Fruit fly (Drosophila melanogaster): ENCODE measurements around the gene HDAC3.

HDAC3 gene

dm6 chr3R:5497600-5497999 is 23.2 kb upstream of the HDAC3 start:
- no peak for TF ChIP-seq Myc (optimal IDR thresholded peaks at IDR 0.05)
- TF ChIP-seq psq (optimal IDR thresholded peaks at IDR 0.05): no peak
- no peak for TF ChIP-seq Sin3A (optimal IDR thresholded peaks at IDR 0.05)
- TF ChIP-seq ttk (optimal IDR thresholded peaks at IDR 0.05): no peak
- no peak for TF ChIP-seq h (optimal IDR thresholded peaks at IDR 0.05)
- no peak for TF ChIP-seq insv (optimal IDR thresholded peaks at IDR 0.05)

- TF ChIP-seq insv (optimal IDR thresholded peaks at IDR 0.05) (no peak), Myc (optimal IDR thresholded peaks at IDR 0.05) (no peak), psq (optimal IDR thresholded peaks at IDR 0.05) (no peak), h (optimal IDR thresholded peaks at IDR 0.05) (no peak), Sin3A (optimal IDR thresholded peaks at IDR 0.05) (no peak), ttk (optimal IDR thresholded peaks at IDR 0.05) (no peak)
These were observed 10.9 kb upstream of the HDAC3 start, which contains the start of gene CG31550 for dm6 chr3R:5485295-5485718. CG31550 (plus strand) TSS chr3R:5485543.

dm6 chr3R:5483488-5484109 is 9.2 kb upstream of the HDAC3 start, which contains the start of gene ksr:
ksr (minus strand) TSS chr3R:5483906.
- no peak for TF ChIP-seq Sin3A (optimal IDR thresholded peaks at IDR 0.05)
- TF ChIP-seq h (optimal IDR thresholded peaks at IDR 0.05): no peak
- TF ChIP-seq psq (optimal IDR thresholded peaks at IDR 0.05): no peak
- no peak for TF ChIP-seq Myc (optimal IDR thresholded peaks at IDR 0.05)
- no peak for TF ChIP-seq insv (optimal IDR thresholded peaks at IDR 0.05)
- no peak for TF ChIP-seq ttk (optimal IDR thresholded peaks at IDR 0.05)

- no peak for TF ChIP-seq insv (optimal IDR thresholded peaks at IDR 0.05)
- TF ChIP-seq ttk (optimal IDR thresholded peaks at IDR 0.05): peak; percentile 92
These were observed 8.4 kb upstream of the HDAC3 start for dm6 chr3R:5482790-5483189.

- no peak for TF ChIP-seq ttk (optimal IDR thresholded peaks at IDR 0.05)
- TF ChIP-seq Sin3A (optimal IDR thresholded peaks at IDR 0.05): no peak
- TF ChIP-seq psq (optimal IDR thresholded peaks at IDR 0.05): no peak
- TF ChIP-seq insv (optimal IDR thresholded peaks at IDR 0.05): no peak
- no peak for TF ChIP-seq Myc (optimal IDR thresholded peaks at IDR 0.05)
- TF ChIP-seq h (optimal IDR thresholded peaks at IDR 0.05): no peak
These were observed 3.7 kb downstream of the HDAC3 start, which contains the start of the genes mRpL44 and Snr1 for dm6 chr3R:5470586-5471283. mRpL44 (minus strand) TSS chr3R:5470636. Snr1 (plus strand) TSS chr3R:5470926.

dm6 chr3R:5467619-5468018 is 6.8 kb downstream of the HDAC3 start, which contains the start of gene POLDIP2:
POLDIP2 (plus strand) TSS chr3R:5467778.
- TF ChIP-seq insv (optimal IDR thresholded peaks at IDR 0.05): no peak
- no peak for TF ChIP-seq Sin3A (optimal IDR thresholded peaks at IDR 0.05)
- no peak for TF ChIP-seq ttk (optimal IDR thresholded peaks at IDR 0.05)
- TF ChIP-seq Myc (optimal IDR thresholded peaks at IDR 0.05): no peak
- TF ChIP-seq h (optimal IDR thresholded peaks at IDR 0.05): no peak
- no peak for TF ChIP-seq psq (optimal IDR thresholded peaks at IDR 0.05)

dm6 chr3R:5466875-5467274 is 7.5 kb downstream of the HDAC3 start, which contains the start of gene RpL35A:
RpL35A (minus strand) TSS chr3R:5467101.
- TF ChIP-seq insv (optimal IDR thresholded peaks at IDR 0.05) (no peak), psq (optimal IDR thresholded peaks at IDR 0.05) (no peak), Myc (optimal IDR thresholded peaks at IDR 0.05) (no peak), h (optimal IDR thresholded peaks at IDR 0.05) (no peak)

dm6 chr3R:5464481-5464880 is 9.9 kb downstream of the HDAC3 start, which contains the start of gene PEK:
PEK (minus strand) TSS chr3R:5464753.
- TF ChIP-seq insv (optimal IDR thresholded peaks at IDR 0.05) (no peak), ttk (optimal IDR thresholded peaks at IDR 0.05) (no peak), Myc (optimal IDR thresholded peaks at IDR 0.05) (no peak), psq (optimal IDR thresholded peaks at IDR 0.05) (no peak), Sin3A (optimal IDR thresholded peaks at IDR 0.05) (no peak), h (optimal IDR thresholded peaks at IDR 0.05) (no peak)

- TF ChIP-seq insv (optimal IDR thresholded peaks at IDR 0.05): no peak
- no peak for TF ChIP-seq h (optimal IDR thresholded peaks at IDR 0.05)
- TF ChIP-seq Sin3A (optimal IDR thresholded peaks at IDR 0.05): no peak
- TF ChIP-seq Myc (optimal IDR thresholded peaks at IDR 0.05): no peak
- TF ChIP-seq psq (optimal IDR thresholded peaks at IDR 0.05): no peak
- TF ChIP-seq ttk (optimal IDR thresholded peaks at IDR 0.05): no peak
These were observed 11.0 kb downstream of the HDAC3 start for dm6 chr3R:5463199-5463949.

- no peak for TF ChIP-seq ttk (optimal IDR thresholded peaks at IDR 0.05)
- TF ChIP-seq insv (optimal IDR thresholded peaks at IDR 0.05): no peak
- TF ChIP-seq psq (optimal IDR thresholded peaks at IDR 0.05): no peak
- TF ChIP-seq Myc (optimal IDR thresholded peaks at IDR 0.05): no peak
- TF ChIP-seq h (optimal IDR thresholded peaks at IDR 0.05): no peak
- no peak for TF ChIP-seq Sin3A (optimal IDR thresholded peaks at IDR 0.05)
These were observed 15.8 kb downstream of the HDAC3 start for dm6 chr3R:5458627-5459026.

dm6 chr3R:5454334-5454733 is 20.1 kb downstream of the HDAC3 start:
- TF ChIP-seq Myc (optimal IDR thresholded peaks at IDR 0.05) (no peak), Sin3A (optimal IDR thresholded peaks at IDR 0.05) (no peak), psq (optimal IDR thresholded peaks at IDR 0.05) (no peak), ttk (optimal IDR thresholded peaks at IDR 0.05) (no peak), h (optimal IDR thresholded peaks at IDR 0.05) (no peak), insv (optimal IDR thresholded peaks at IDR 0.05) (no peak)

- TF ChIP-seq Sin3A (optimal IDR thresholded peaks at IDR 0.05) (no peak), ttk (optimal IDR thresholded peaks at IDR 0.05) (no peak), h (optimal IDR thresholded peaks at IDR 0.05) (no peak), psq (optimal IDR thresholded peaks at IDR 0.05) (no peak), insv (optimal IDR thresholded peaks at IDR 0.05) (no peak), Myc (optimal IDR thresholded peaks at IDR 0.05) (no peak)
These were observed 35.6 kb downstream of the HDAC3 start for dm6 chr3R:5438750-5439149.

Data from Kc167 (cell line).